Worm (Caenorhabditis elegans) whole organism, mixed stage, embryonic: ENCODE data around the gene F15G9.2.
A peak's percentile ranks its signal among the peaks of the same experiment; 100 is the strongest.

ENCODE experiments used
- M03D4.4 ChIP-seq: sonication (generic microtip); optimal IDR thresholded peaks from 2 replicates; lab custom pipeline; 2017; ENCODE audit warnings: mild to moderate bottlenecking, missing genetic modification characterization, missing compliant biosample characterization
- blmp-1 ChIP-seq: fragments of 150-350 bp; optimal IDR thresholded peaks from 2 replicates; lab custom pipeline; 2014; ENCODE audit warnings: missing biosample characterization, missing genetic modification characterization
- ceh-39 ChIP-seq: fragments of 150-350 bp; optimal IDR thresholded peaks from 2 replicates; lab custom pipeline; 2014; ENCODE audit warnings: missing biosample characterization, missing genetic modification characterization
- ceh-43 ChIP-seq: fragments of 200-800 bp; sonication (Bioruptor generic); optimal IDR thresholded peaks from 2 replicates; lab custom pipeline; 2018; ENCODE audit warnings: mild to moderate bottlenecking, missing genetic modification characterization, moderate library complexity, missing compliant biosample characterization
- ceh-83 ChIP-seq: fragments of 200-800 bp; sonication (Bioruptor generic); optimal IDR thresholded peaks from 2 replicates; lab custom pipeline; 2018; ENCODE audit warnings: mild to moderate bottlenecking, missing genetic modification characterization, missing compliant biosample characterization
- ces-1 ChIP-seq: fragments of 150-350 bp; optimal IDR thresholded peaks from 2 replicates; lab custom pipeline; 2014; ENCODE audit warnings: missing biosample characterization, missing genetic modification reagents, missing genetic modification characterization
- cnd-1 ChIP-seq: fragments of 200-800 bp; sonication (Bioruptor generic); optimal IDR thresholded peaks from 2 replicates; lab custom pipeline; 2018; ENCODE audit warnings: mild to moderate bottlenecking, missing genetic modification characterization, missing compliant biosample characterization
- drap-1 ChIP-seq: fragments of 200-800 bp; sonication (Bioruptor generic); optimal IDR thresholded peaks from 3 replicates; lab custom pipeline; 2018; ENCODE audit warnings: mild to moderate bottlenecking, missing genetic modification characterization, missing compliant biosample characterization
- elt-3 ChIP-seq: fragments of 150-350 bp; optimal IDR thresholded peaks from 2 replicates; lab custom pipeline; 2014; ENCODE audit warnings: missing biosample characterization, missing genetic modification characterization
- flh-1 ChIP-seq: fragments of 200-800 bp; sonication (Bioruptor generic); optimal IDR thresholded peaks from 2 replicates; lab custom pipeline; 2018; ENCODE audit warnings: mild to moderate bottlenecking, missing genetic modification characterization, moderate library complexity, missing compliant biosample characterization
- ham-2 ChIP-seq: fragments of 200-800 bp; sonication (Bioruptor generic); optimal IDR thresholded peaks from 2 replicates; lab custom pipeline; 2018; ENCODE audit warnings: mild to moderate bottlenecking, missing genetic modification characterization, missing compliant biosample characterization
- hlh-1 ChIP-seq: fragments of 150-350 bp; optimal IDR thresholded peaks from 2 replicates; lab custom pipeline; 2014; ENCODE audit warnings: missing biosample characterization, missing genetic modification reagents, missing genetic modification characterization
- lin-13 ChIP-seq: fragments of 150-350 bp; optimal IDR thresholded peaks from 2 replicates; lab custom pipeline; 2014; ENCODE audit warnings: missing biosample characterization, missing genetic modification characterization
- lin-32 ChIP-seq: fragments of 200-800 bp; sonication (Bioruptor generic); optimal IDR thresholded peaks from 2 replicates; lab custom pipeline; 2018; ENCODE audit warnings: mild to moderate bottlenecking, missing genetic modification characterization, missing compliant biosample characterization
- lsy-2 ChIP-seq: fragments of 150-350 bp; optimal IDR thresholded peaks from 2 replicates; lab custom pipeline; 2014; ENCODE audit warnings: missing biosample characterization, missing genetic modification characterization
- mep-1 ChIP-seq: fragments of 150-350 bp; optimal IDR thresholded peaks from 2 replicates; lab custom pipeline; 2017; ENCODE audit warnings: missing biosample characterization, missing genetic modification reagents, missing genetic modification characterization, inconsistent platforms
- mls-2 ChIP-seq: sonication (generic microtip); optimal IDR thresholded peaks from 2 replicates; lab custom pipeline; 2016; ENCODE audit warnings: mild to moderate bottlenecking, missing genetic modification characterization, moderate library complexity, missing compliant biosample characterization
- nhr-2 ChIP-seq: fragments of 150-350 bp; optimal IDR thresholded peaks from 2 replicates; lab custom pipeline; 2014; ENCODE audit warnings: missing biosample characterization, missing genetic modification characterization
- nhr-237 ChIP-seq: fragments of 150-350 bp; optimal IDR thresholded peaks from 2 replicates; lab custom pipeline; 2014; ENCODE audit warnings: missing biosample characterization, missing genetic modification characterization
- nhr-28 ChIP-seq: fragments of 150-350 bp; optimal IDR thresholded peaks from 2 replicates; lab custom pipeline; 2014; ENCODE audit warnings: missing biosample characterization, missing genetic modification characterization
- nhr-76 ChIP-seq: sonication (generic microtip); optimal IDR thresholded peaks from 2 replicates; lab custom pipeline; 2017; ENCODE audit warnings: missing biosample characterization, missing genetic modification characterization
- sem-2 ChIP-seq: fragments of 200-800 bp; sonication (Bioruptor generic); optimal IDR thresholded peaks from 2 replicates; lab custom pipeline; 2018; ENCODE audit warnings: mild to moderate bottlenecking, missing genetic modification characterization, missing compliant biosample characterization
- snpc-4 ChIP-seq: fragments of 150-350 bp; optimal IDR thresholded peaks from 2 replicates; lab custom pipeline; 2014; ENCODE audit warnings: missing biosample characterization, missing genetic modification characterization
- sptf-1 ChIP-seq: sonication (generic microtip); optimal IDR thresholded peaks from 2 replicates; lab custom pipeline; 2017; ENCODE audit warnings: mild to moderate bottlenecking, missing genetic modification characterization, moderate library complexity, missing compliant biosample characterization
- unc-120 ChIP-seq: sonication (generic microtip); optimal IDR thresholded peaks from 2 replicates; lab custom pipeline; 2017; ENCODE audit warnings: missing genetic modification characterization, missing compliant biosample characterization; ENCODE audit not compliant: poor library complexity, severe bottlenecking
- unc-39 ChIP-seq: fragments of 150-350 bp; optimal IDR thresholded peaks from 2 replicates; lab custom pipeline; 2014; ENCODE audit warnings: missing biosample characterization, missing genetic modification characterization
- unc-62 ChIP-seq: fragments of 150-350 bp; optimal IDR thresholded peaks from 2 replicates; lab custom pipeline; 2014; ENCODE audit warnings: missing biosample characterization, missing genetic modification reagents, missing genetic modification characterization
- zip-8 ChIP-seq: fragments of 150-350 bp; optimal IDR thresholded peaks from 2 replicates; lab custom pipeline; 2014; ENCODE audit warnings: missing biosample characterization, missing genetic modification characterization
- ztf-11 ChIP-seq: fragments of 150-350 bp; optimal IDR thresholded peaks from 2 replicates; lab custom pipeline; 2014; ENCODE audit warnings: missing biosample characterization, missing genetic modification characterization

Gene F15G9.2

ce11 chrX:9679427-9679826 lies 34.1 kb downstream of the F15G9.2 start:
- TF ChIP-seq ceh-83 (no peak), ceh-43 (GFP tag; lab: Kevin White, UChicago) (no peak), M03D4.4 (tag; lab: Kevin White, UChicago) (no peak), zip-8 (tag; lab: Kevin White, UChicago) (no peak), nhr-76 (tag; lab: Kevin White, UChicago) (no peak), unc-39 (tag; lab: Kevin White, UChicago) (no peak), mep-1 (tag; lab: Kevin White, UChicago) (no peak)

DNA sequence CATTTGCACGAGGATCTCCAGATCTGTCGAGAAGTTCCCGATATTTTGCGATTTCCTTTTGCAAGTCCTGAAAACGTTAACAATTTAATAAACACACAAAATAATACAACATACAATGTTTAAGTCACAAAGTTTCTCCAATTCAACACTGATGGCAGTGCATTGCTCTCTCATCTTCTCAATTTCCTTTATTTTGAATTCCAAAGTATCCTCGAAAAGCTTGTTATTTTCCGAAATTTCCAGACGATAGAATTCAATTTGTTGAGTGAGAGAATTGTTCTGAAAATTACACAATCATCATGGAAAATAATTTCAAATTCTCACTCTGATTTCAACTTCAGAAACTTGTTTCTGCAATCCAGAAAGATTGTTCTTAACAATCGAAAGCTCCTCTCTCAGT lies 35.6 kb downstream of the F15G9.2 start:
- TF ChIP-seq nhr-28 (tag; lab: Kevin White, UChicago): no peak
- TF ChIP-seq nhr-76 (tag; lab: Kevin White, UChicago): no peak
- TF ChIP-seq unc-62 (GFP tag; lab: Kevin White, UChicago): no peak
- TF ChIP-seq lin-32: no peak
- TF ChIP-seq elt-3 (tag; lab: Kevin White, UChicago): no peak
- TF ChIP-seq zip-8 (tag; lab: Kevin White, UChicago): no peak
- TF ChIP-seq snpc-4 (tag; lab: Kevin White, UChicago): no peak
- no peak for TF ChIP-seq lsy-2 (tag; lab: Kevin White, UChicago)
- TF ChIP-seq mep-1 (tag; lab: Kevin White, UChicago): no peak
- no peak for TF ChIP-seq nhr-237 (tag; lab: Kevin White, UChicago)
- TF ChIP-seq nhr-2 (tag; lab: Kevin White, UChicago): no peak

DNA sequence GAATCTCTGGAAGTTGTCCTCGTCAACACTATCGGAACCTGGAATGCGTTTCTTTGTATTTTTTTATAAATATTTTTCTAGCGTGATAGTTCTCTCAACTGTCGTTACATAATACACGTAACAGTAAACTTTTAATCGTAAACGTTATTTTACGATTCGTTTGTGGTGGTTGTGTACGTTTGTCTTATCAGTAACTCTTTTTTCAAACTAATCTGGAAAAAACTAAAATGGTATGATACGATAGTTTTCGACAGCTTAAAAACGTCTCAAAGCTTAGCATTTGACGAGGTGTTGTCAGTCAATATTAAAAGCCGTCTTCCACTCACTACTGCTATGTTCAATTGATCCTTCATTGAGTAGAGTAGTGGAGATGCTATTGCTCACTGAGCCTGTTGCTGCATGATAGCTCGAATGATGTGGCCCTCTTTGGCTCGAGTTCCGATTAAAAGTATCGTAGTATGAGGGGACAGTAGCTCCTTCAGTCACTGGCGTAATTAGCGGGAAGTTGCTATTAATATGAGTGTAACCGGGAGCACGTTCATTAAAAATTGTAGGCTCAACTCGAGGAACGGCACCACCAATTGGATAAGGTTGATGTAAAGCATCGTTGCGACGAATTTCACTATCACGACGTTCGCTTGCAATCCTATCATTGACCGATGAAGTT lies 36.6 kb downstream of the F15G9.2 start:
- TF ChIP-seq M03D4.4 (tag; lab: Kevin White, UChicago): no peak
- TF ChIP-seq blmp-1: no peak
- TF ChIP-seq cnd-1: no peak
- TF ChIP-seq sem-2: no peak
- no peak for TF ChIP-seq nhr-2 (tag; lab: Kevin White, UChicago)
- no peak for TF ChIP-seq flh-1 (GFP tag; lab: Kevin White, UChicago)

DNA sequence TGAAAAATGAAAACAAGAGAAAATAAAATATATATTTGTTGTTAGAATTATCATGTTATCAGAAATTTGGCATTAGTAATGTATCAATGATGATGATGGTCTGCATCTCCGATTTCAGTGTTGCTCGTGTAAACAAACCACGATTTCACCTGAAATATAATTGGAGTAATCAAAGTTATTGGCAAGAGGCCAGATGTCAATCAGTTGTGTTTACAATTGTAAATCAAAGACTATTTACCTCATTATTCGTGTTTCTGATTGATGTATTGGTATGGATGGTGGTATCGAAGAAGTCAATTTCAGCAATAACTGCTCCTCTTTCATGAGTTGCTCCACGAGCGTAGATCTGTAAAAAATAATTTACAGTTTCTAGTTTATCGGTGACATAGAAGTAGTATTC lies 37.5 kb downstream of the F15G9.2 start:
- no peak for TF ChIP-seq unc-62 (GFP tag; lab: Kevin White, UChicago)
- TF ChIP-seq ham-2 (GFP tag; lab: Kevin White, UChicago): no peak
- no peak for TF ChIP-seq ceh-39 (tag; lab: Kevin White, UChicago)
- TF ChIP-seq ceh-43 (GFP tag; lab: Kevin White, UChicago): no peak
- TF ChIP-seq ceh-83: no peak
- no peak for TF ChIP-seq drap-1 (GFP tag; lab: Kevin White, UChicago)
- no peak for TF ChIP-seq M03D4.4 (tag; lab: Kevin White, UChicago)
- no peak for TF ChIP-seq hlh-1 (tag; lab: Kevin White, UChicago)

ce11 chrX:9674799-9675198 lies 38.7 kb downstream of the F15G9.2 start, which contains the start of gene C43C3.4:
TSS of gene C43C3.4 (minus strand) at chrX:9674899.
- TF ChIP-seq mls-2: no peak

- no peak for TF ChIP-seq lin-13 (tag; lab: Kevin White, UChicago)
- no peak for TF ChIP-seq ces-1 (GFP tag; lab: Kevin White, UChicago)
- no peak for TF ChIP-seq hlh-1 (tag; lab: Kevin White, UChicago)
- no peak for TF ChIP-seq unc-62 (GFP tag; lab: Kevin White, UChicago)
- no peak for TF ChIP-seq ztf-11 (tag; lab: Kevin White, UChicago)
- TF ChIP-seq zip-8 (tag; lab: Kevin White, UChicago): no peak
Measured at ce11 chrX:9673228-9673627, 40.3 kb downstream of the F15G9.2 start.

DNA sequence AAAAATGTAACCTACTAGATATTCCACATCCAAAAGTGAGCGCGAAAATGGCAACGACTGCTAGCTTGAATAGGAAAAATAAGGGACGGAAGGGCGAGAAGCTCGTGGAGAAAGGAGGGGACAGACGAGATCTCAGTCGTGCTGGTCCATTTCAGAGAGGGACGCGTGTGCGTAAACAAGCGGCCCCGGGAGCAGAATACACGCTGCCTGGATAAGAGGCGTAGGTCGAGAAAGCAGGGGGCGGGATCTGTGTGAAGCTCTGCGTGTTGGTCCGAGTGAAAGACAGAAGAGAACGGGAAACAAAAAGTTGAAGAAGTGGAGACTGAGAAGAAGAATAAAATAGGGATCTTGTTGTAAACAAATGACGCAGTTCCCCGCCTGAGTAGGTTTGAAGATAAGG lies 45.0 kb downstream of the F15G9.2 start, which contains the start of gene T14B1.1:
T14B1.1 (minus strand) TSS at position 170 of the 400 bp plus-strand sequence.
- peak; percentile 14 for TF ChIP-seq unc-62 (GFP tag; lab: Kevin White, UChicago)
- TF ChIP-seq unc-120: peak; percentile 33
- TF ChIP-seq zip-8 (tag; lab: Kevin White, UChicago): no peak
- TF ChIP-seq lsy-2 (tag; lab: Kevin White, UChicago): no peak
- peak; percentile 55 for TF ChIP-seq sptf-1 (tag; lab: Kevin White, UChicago)
- no peak for TF ChIP-seq ham-2 (GFP tag; lab: Kevin White, UChicago)
